Worm (Caenorhabditis elegans) whole organism, L2 larva: ENCODE measurements around the gene ced-5.
A peak's percentile ranks its signal among the peaks of the same experiment; 100 is the strongest.

ENCODE experiments used
- C34F6.9 ChIP-seq: fragments of 150-350 bp; optimal IDR thresholded peaks from 2 replicates; lab custom pipeline; 2014; ENCODE audit warnings: missing biosample characterization, missing genetic modification characterization
- F13H6.1 ChIP-seq: sonication (generic microtip); optimal IDR thresholded peaks from 2 replicates; lab custom pipeline; 2016; ENCODE audit warnings: missing genetic modification characterization, missing compliant biosample characterization
- R02D3.7 ChIP-seq: fragments of 150-350 bp; optimal IDR thresholded peaks from 2 replicates; lab custom pipeline; 2014; ENCODE audit warnings: missing biosample characterization, missing genetic modification characterization
- ZK546.5 ChIP-seq: sonication (generic microtip); optimal IDR thresholded peaks from 2 replicates; lab custom pipeline; 2017; ENCODE audit warnings: missing biosample characterization, missing genetic modification characterization
- aly-2 ChIP-seq: fragments of 150-350 bp; optimal IDR thresholded peaks from 2 replicates; lab custom pipeline; 2014; ENCODE audit warnings: missing biosample characterization, missing genetic modification characterization
- ama-1 ChIP-seq: fragments of 150-350 bp; optimal IDR thresholded peaks from 2 replicates; lab custom pipeline; 2018; ENCODE audit warnings: inconsistent platforms
- blmp-1 ChIP-seq: sonication (generic microtip); optimal IDR thresholded peaks from 2 replicates; lab custom pipeline; 2017; ENCODE audit warnings: missing genetic modification characterization, mild to moderate bottlenecking, missing compliant biosample characterization, antibody characterized with exemption, moderate library complexity; ENCODE audit not compliant: insufficient read depth
- ceh-16 ChIP-seq: fragments of 150-350 bp; optimal IDR thresholded peaks from 2 replicates; lab custom pipeline; 2014; ENCODE audit warnings: missing biosample characterization, missing genetic modification characterization
- crh-2 ChIP-seq: sonication (generic microtip); optimal IDR thresholded peaks from 2 replicates; lab custom pipeline; 2017; ENCODE audit warnings: missing biosample characterization, missing genetic modification characterization
- dmd-4 ChIP-seq: sonication (generic microtip); optimal IDR thresholded peaks from 2 replicates; lab custom pipeline; 2017; ENCODE audit warnings: missing biosample characterization, missing genetic modification characterization
- egl-27 ChIP-seq: sonication (generic microtip); optimal IDR thresholded peaks from 3 replicates; lab custom pipeline; 2017; ENCODE audit warnings: missing biosample characterization, missing genetic modification reagents, missing genetic modification characterization
- elt-1 ChIP-seq: fragments of 150-350 bp; optimal IDR thresholded peaks from 2 replicates; lab custom pipeline; 2014; ENCODE audit warnings: missing biosample characterization, missing genetic modification characterization
- elt-3 ChIP-seq: sonication (generic microtip); optimal IDR thresholded peaks from 2 replicates; lab custom pipeline; 2017; ENCODE audit warnings: missing biosample characterization, missing genetic modification characterization
- fos-1 ChIP-seq: fragments of 150-350 bp; optimal IDR thresholded peaks from 2 replicates; lab custom pipeline; 2014; ENCODE audit warnings: missing biosample characterization, missing genetic modification characterization
- gmeb-1 ChIP-seq: fragments of 150-350 bp; optimal IDR thresholded peaks from 2 replicates; lab custom pipeline; 2014; ENCODE audit warnings: missing biosample characterization, missing genetic modification characterization
- lin-11 ChIP-seq: fragments of 150-350 bp; sonication (generic microtip); optimal IDR thresholded peaks from 2 replicates; lab custom pipeline; 2014; ENCODE audit warnings: missing biosample characterization, missing genetic modification characterization, inconsistent platforms, mixed read lengths
- lsy-2 ChIP-seq, 2 experiments: fragments of 150-350 bp in 1 of 2; sonication (generic microtip) in 1 of 2; optimal IDR thresholded peaks; 2 replicates each; lab custom pipeline; 2014 to 2017; ENCODE audit warnings: missing biosample characterization in 2 of 2, missing genetic modification characterization in 2 of 2
- nhr-10 ChIP-seq: sonication (generic microtip); optimal IDR thresholded peaks from 2 replicates; lab custom pipeline; 2017; ENCODE audit warnings: missing biosample characterization, missing genetic modification characterization
- nhr-11 ChIP-seq: fragments of 150-350 bp; optimal IDR thresholded peaks from 2 replicates; lab custom pipeline; 2014; ENCODE audit warnings: missing biosample characterization, missing genetic modification characterization
- nhr-129 ChIP-seq: fragments of 150-350 bp; optimal IDR thresholded peaks from 2 replicates; lab custom pipeline; 2014; ENCODE audit warnings: missing biosample characterization, missing genetic modification characterization
- nhr-21 ChIP-seq: fragments of 150-350 bp; optimal IDR thresholded peaks from 2 replicates; lab custom pipeline; 2014; ENCODE audit warnings: missing biosample characterization, missing genetic modification characterization
- nhr-23 ChIP-seq: fragments of 150-350 bp; optimal IDR thresholded peaks from 2 replicates; lab custom pipeline; 2014; ENCODE audit warnings: missing biosample characterization, missing genetic modification reagents, missing genetic modification characterization
- nhr-237 ChIP-seq: fragments of 150-350 bp; optimal IDR thresholded peaks from 2 replicates; lab custom pipeline; 2014; ENCODE audit warnings: missing biosample characterization, missing genetic modification characterization
- nhr-25 ChIP-seq: fragments of 150-350 bp; sonication (generic microtip); optimal IDR thresholded peaks from 3 replicates; lab custom pipeline; 2014; ENCODE audit warnings: missing biosample characterization, missing genetic modification characterization
- nhr-77 ChIP-seq: fragments of 150-350 bp; optimal IDR thresholded peaks from 2 replicates; lab custom pipeline; 2014; ENCODE audit warnings: missing biosample characterization, missing genetic modification characterization
- skn-1 ChIP-seq: sonication (generic microtip); optimal IDR thresholded peaks from 2 replicates; lab custom pipeline; 2017; ENCODE audit warnings: missing biosample characterization, missing genetic modification characterization
- sma-3 ChIP-seq: sonication (generic microtip); optimal IDR thresholded peaks from 2 replicates; lab custom pipeline; 2016; ENCODE audit warnings: missing genetic modification reagents, missing genetic modification characterization, missing compliant biosample characterization
- sma-9 ChIP-seq, 2 experiments: fragments of 150-350 bp in 1 of 2; sonication (generic microtip) in 1 of 2; optimal IDR thresholded peaks; 2 replicates each; lab custom pipeline; 2014 to 2016; ENCODE audit warnings: missing genetic modification characterization in 2 of 2, mild to moderate bottlenecking in 1 of 2, missing biosample characterization in 1 of 2, missing compliant biosample characterization in 1 of 2, missing genetic modification reagents in 1 of 2, moderate library complexity in 1 of 2
- snpc-4 ChIP-seq: fragments of 150-350 bp; optimal IDR thresholded peaks from 2 replicates; lab custom pipeline; 2014; ENCODE audit warnings: missing biosample characterization, missing genetic modification characterization
- unc-39 ChIP-seq: fragments of 150-350 bp; optimal IDR thresholded peaks from 2 replicates; lab custom pipeline; 2014; ENCODE audit warnings: missing biosample characterization, missing genetic modification characterization
- unc-55 ChIP-seq: fragments of 150-350 bp; sonication (generic microtip); optimal IDR thresholded peaks from 3 replicates; lab custom pipeline; 2014; ENCODE audit warnings: missing biosample characterization, missing genetic modification reagents, missing genetic modification characterization
- unc-62 ChIP-seq: fragments of 150-350 bp; optimal IDR thresholded peaks from 2 replicates; lab custom pipeline; 2014; ENCODE audit warnings: missing biosample characterization, missing genetic modification reagents, missing genetic modification characterization
- zag-1 ChIP-seq: fragments of 150-350 bp; optimal IDR thresholded peaks from 2 replicates; lab custom pipeline; 2014; ENCODE audit warnings: missing biosample characterization, missing genetic modification characterization
- ztf-1 ChIP-seq: fragments of 200-800 bp; sonication (Bioruptor generic); conservative IDR thresholded peaks from 2 replicates; pipeline ENCODE4 v1.3.6; 2022; ENCODE audit warnings: missing genetic modification characterization, missing compliant biosample characterization
- ztf-11 ChIP-seq: sonication (generic microtip); optimal IDR thresholded peaks from 2 replicates; lab custom pipeline; 2017; ENCODE audit warnings: missing biosample characterization, missing genetic modification characterization
- ztf-4 ChIP-seq: fragments of 150-350 bp; optimal IDR thresholded peaks from 2 replicates; lab custom pipeline; 2014; ENCODE audit warnings: missing biosample characterization, missing genetic modification characterization

ced-5 gene

DNA sequence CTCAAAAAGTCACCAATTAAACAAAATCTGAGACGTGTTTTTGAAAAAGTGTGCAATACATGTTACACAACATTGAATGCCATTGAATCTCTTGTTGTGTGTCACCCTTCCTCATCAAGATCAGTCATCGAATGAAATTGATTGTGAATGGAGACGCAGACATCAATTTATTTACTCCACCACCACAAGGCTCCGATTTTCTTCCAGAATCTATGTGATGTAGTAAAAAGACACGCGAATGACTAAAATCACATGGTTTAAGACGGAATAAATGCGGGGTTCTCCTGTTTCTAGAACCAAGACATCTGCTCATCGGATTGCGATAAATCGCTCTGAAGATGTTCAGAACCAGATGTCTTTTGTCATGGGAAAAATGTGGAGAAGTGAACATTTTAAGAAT is 28.8 kb downstream of the ced-5 start:
- TF ChIP-seq C34F6.9: peak; percentile 49
- TF ChIP-seq ZK546.5 (tag; lab: Kevin White, UChicago): no peak
- peak; percentile 16 for TF ChIP-seq sma-9 (GFP tag; optimal IDR thresholded peaks at IDR 0.05; lab: Kevin White, UChicago)
- TF ChIP-seq sma-9 (tag; optimal IDR thresholded peaks at IDR 0.05; lab: Kevin White, UChicago): no peak
- TF ChIP-seq crh-2: no peak
- TF ChIP-seq ama-1 (lab: Kevin White, UChicago): no peak
- TF ChIP-seq nhr-129 (tag; lab: Kevin White, UChicago): peak; percentile 75
- peak; percentile 18 for TF ChIP-seq F13H6.1 (tag; lab: Kevin White, UChicago)
- no peak for TF ChIP-seq unc-39 (tag; lab: Kevin White, UChicago)

DNA sequence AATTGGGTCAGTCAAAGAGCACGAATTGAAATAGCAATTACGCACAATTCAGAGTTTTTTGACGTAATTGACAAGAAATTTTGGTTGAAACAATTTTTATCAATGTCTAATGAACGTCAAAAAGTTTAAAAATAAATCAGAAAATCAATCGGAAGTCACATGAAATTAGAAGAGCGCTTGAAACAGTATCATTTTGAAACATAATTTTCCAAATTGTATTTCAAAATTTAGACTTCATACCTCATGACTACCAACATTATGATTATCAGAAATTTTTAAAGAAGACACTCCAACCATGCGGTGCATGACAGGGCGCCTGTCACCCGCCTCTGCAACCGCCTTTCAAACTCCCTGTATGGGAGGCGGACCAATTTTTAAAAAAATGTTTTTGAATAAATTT is 29.4 kb downstream of the ced-5 start:
- TF ChIP-seq blmp-1 (tag; lab: Kevin White, UChicago) (no peak), aly-2 (tag; lab: Kevin White, UChicago) (no peak), snpc-4 (tag; lab: Kevin White, UChicago) (no peak), lin-11 (tag; lab: Kevin White, UChicago) (no peak), ztf-11 (tag; lab: Kevin White, UChicago) (no peak), nhr-11 (tag; lab: Kevin White, UChicago) (no peak), nhr-21 (tag; lab: Kevin White, UChicago) (no peak), ztf-4 (tag; lab: Kevin White, UChicago) (no peak), nhr-25 (tag; lab: Kevin White, UChicago) (no peak), skn-1 (tag; lab: Kevin White, UChicago) (no peak), ceh-16 (tag; lab: Kevin White, UChicago) (no peak), dmd-4 (tag; lab: Kevin White, UChicago) (no peak), ama-1 (lab: Kevin White, UChicago) (no peak), elt-3 (tag; lab: Kevin White, UChicago) (no peak)

DNA sequence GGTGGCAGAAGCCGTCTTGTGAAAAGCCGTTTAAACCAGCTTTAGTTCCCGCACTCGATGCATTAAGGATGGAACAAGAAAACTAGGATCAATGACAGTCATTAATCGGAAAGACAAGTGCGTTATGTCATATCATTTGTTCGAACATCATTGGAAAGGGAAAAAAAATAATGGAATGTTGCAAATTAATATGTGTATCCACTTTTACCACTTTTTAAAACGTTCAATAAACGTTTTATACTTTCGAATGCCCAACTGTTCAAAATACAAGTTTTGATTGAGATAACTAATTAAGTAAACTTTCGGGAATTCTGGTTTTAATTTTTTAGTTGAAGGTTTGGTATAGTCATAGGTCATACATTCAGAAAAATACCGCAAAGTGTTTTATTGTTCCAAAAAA is 31.2 kb downstream of the ced-5 start, which contains the start of gene C02F4.4:
Gene C02F4.4, minus strand, starts transcription at position 101 of the 400 bp plus-strand sequence.
- TF ChIP-seq snpc-4 (tag; lab: Kevin White, UChicago) (no peak), R02D3.7 (tag; lab: Kevin White, UChicago) (no peak)

DNA sequence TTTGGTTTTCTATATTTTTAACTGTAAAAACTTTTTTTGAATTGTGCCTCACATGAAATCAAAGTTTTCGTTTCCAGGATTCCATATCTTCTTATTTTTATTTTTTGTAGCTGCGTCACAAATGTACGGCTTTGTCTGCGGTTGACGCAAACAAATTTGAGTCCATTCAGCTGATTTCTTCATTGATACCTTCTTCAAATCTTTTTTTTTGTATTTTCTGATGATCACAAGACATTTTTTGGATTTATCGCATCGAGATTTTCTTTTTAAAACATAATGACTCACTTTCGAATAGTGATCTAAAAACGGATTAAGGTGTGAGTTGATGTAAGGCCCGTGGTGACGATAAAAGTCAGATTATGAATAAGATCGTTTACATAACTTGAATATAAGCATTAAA is 34.7 kb downstream of the ced-5 start:
- no peak for TF ChIP-seq unc-39 (tag; lab: Kevin White, UChicago)
- TF ChIP-seq blmp-1 (tag; lab: Kevin White, UChicago): no peak
- TF ChIP-seq skn-1 (tag; lab: Kevin White, UChicago): no peak
- TF ChIP-seq nhr-23: no peak
- TF ChIP-seq sma-3 (GFP tag; lab: Kevin White, UChicago): no peak
- no peak for TF ChIP-seq nhr-129 (tag; lab: Kevin White, UChicago)
- no peak for TF ChIP-seq egl-27 (tag; lab: Kevin White, UChicago)
- TF ChIP-seq ztf-1 (GFP tag; lab: Robert Waterston, UW): no peak
- no peak for TF ChIP-seq ZK546.5 (tag; lab: Kevin White, UChicago)
- TF ChIP-seq zag-1 (tag; lab: Kevin White, UChicago): no peak

DNA sequence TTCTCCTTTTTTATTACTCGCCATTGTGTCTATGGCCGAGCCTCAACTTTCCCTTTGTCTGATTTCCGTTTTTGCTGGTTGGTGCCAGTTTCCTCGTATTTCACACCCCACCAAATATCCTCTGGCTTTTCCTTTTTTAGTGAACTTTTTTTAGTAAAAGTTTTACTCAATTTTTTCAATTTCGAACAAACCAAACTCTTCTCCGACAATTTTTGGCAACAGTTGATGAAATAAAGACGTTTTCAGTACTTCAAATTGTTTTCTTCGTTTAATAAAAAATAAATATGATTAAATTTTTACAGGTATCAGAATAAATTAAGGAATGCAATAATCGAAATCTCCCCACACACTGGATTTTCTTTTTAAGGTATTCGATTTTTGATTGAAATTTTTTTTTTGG is 37.2 kb downstream of the ced-5 start, which contains the start of gene cal-4:
Gene cal-4, plus strand, starts transcription at position 301 of the 400 bp plus-strand sequence.
- TF ChIP-seq egl-27 (tag; lab: Kevin White, UChicago): no peak
- no peak for TF ChIP-seq nhr-10 (tag; lab: Kevin White, UChicago)
- TF ChIP-seq fos-1 (tag; lab: Kevin White, UChicago): no peak
- no peak for TF ChIP-seq unc-55 (GFP tag; lab: Kevin White, UChicago)
- no peak for TF ChIP-seq zag-1 (tag; lab: Kevin White, UChicago)
- TF ChIP-seq sma-9 (GFP tag; optimal IDR thresholded peaks at IDR 0.05; lab: Kevin White, UChicago): no peak
- no peak for TF ChIP-seq sma-9 (tag; optimal IDR thresholded peaks at IDR 0.05; lab: Kevin White, UChicago)
- no peak for TF ChIP-seq nhr-25 (tag; lab: Kevin White, UChicago)
- TF ChIP-seq elt-3 (tag; lab: Kevin White, UChicago): no peak
- no peak for TF ChIP-seq ztf-1 (GFP tag; lab: Robert Waterston, UW)
- TF ChIP-seq unc-62: no peak
- TF ChIP-seq gmeb-1 (tag; lab: Kevin White, UChicago): no peak
- no peak for TF ChIP-seq lsy-2 (tag; optimal IDR thresholded peaks at IDR 0.05; lab: Kevin White, UChicago)
- no peak for TF ChIP-seq nhr-21 (tag; lab: Kevin White, UChicago)
- no peak for TF ChIP-seq elt-1 (tag; lab: Kevin White, UChicago)
- no peak for TF ChIP-seq nhr-77 (tag; lab: Kevin White, UChicago)
- TF ChIP-seq unc-39 (tag; lab: Kevin White, UChicago): no peak
- TF ChIP-seq ztf-11 (tag; lab: Kevin White, UChicago): no peak
- TF ChIP-seq nhr-237: no peak
- no peak for TF ChIP-seq blmp-1 (tag; lab: Kevin White, UChicago)
- TF ChIP-seq crh-2: no peak
